Fruit fly (Drosophila melanogaster) whole organism, adult: ENCODE data around the gene Cpr.

Source experiments
- CG11617 ChIP-seq: fragments of 200-800 bp; sonication (Bioruptor generic); optimal IDR thresholded peaks from 2 replicates; lab custom pipeline; 2017; ENCODE audit warnings: mild to moderate bottlenecking, missing biosample characterization, missing genetic modification reagents, missing genetic modification characterization
- CG12768 ChIP-seq: fragments of 200-800 bp; sonication (Bioruptor generic); optimal IDR thresholded peaks from 2 replicates; lab custom pipeline; 2017; ENCODE audit warnings: missing biosample characterization, missing genetic modification characterization, mild to moderate bottlenecking, moderate library complexity, missing genetic modification reagents
- CG14711 ChIP-seq: fragments of 200-800 bp; sonication (Bioruptor generic); optimal IDR thresholded peaks from 2 replicates; lab custom pipeline; 2018; ENCODE audit warnings: missing biosample characterization, mild to moderate bottlenecking, missing genetic modification characterization, moderate library complexity
- CG1620 ChIP-seq: fragments of 200-800 bp; sonication (Bioruptor generic); optimal IDR thresholded peaks from 2 replicates; lab custom pipeline; 2016; ENCODE audit warnings: missing biosample characterization, missing genetic modification characterization
- CG33017 ChIP-seq: fragments of 200-800 bp; sonication (Bioruptor generic); optimal IDR thresholded peaks from 2 replicates; lab custom pipeline; 2018; ENCODE audit warnings: missing biosample characterization, mild to moderate bottlenecking, missing genetic modification characterization, moderate library complexity
- CG5204 ChIP-seq: fragments of 200-800 bp; sonication (Bioruptor generic); optimal IDR thresholded peaks from 2 replicates; lab custom pipeline; 2016; ENCODE audit warnings: missing biosample characterization, missing genetic modification characterization
- CG7045 ChIP-seq: fragments of 200-800 bp; sonication (Bioruptor generic); optimal IDR thresholded peaks from 2 replicates; lab custom pipeline; 2017; ENCODE audit warnings: missing biosample characterization, mild to moderate bottlenecking, missing genetic modification characterization
- CG7101 ChIP-seq: fragments of 200-800 bp; sonication (Bioruptor generic); optimal IDR thresholded peaks from 2 replicates; lab custom pipeline; 2018; ENCODE audit warnings: missing biosample characterization, mild to moderate bottlenecking, missing genetic modification characterization, moderate library complexity
- Clk ChIP-seq: fragments of 200-800 bp; sonication (Bioruptor generic); optimal IDR thresholded peaks from 2 replicates; lab custom pipeline; 2017; ENCODE audit warnings: missing biosample characterization, missing genetic modification characterization
- Crg-1 ChIP-seq: fragments of 200-800 bp; sonication (Bioruptor generic); optimal IDR thresholded peaks from 2 replicates; lab custom pipeline; 2016; ENCODE audit warnings: missing biosample characterization, missing genetic modification characterization
- Hr96 ChIP-seq: fragments of 200-800 bp; sonication (Bioruptor generic); optimal IDR thresholded peaks from 2 replicates; lab custom pipeline; 2016; ENCODE audit warnings: missing biosample characterization, missing genetic modification characterization
- Mnt ChIP-seq: fragments of 200-800 bp; sonication (Bioruptor generic); optimal IDR thresholded peaks from 2 replicates; lab custom pipeline; 2016; ENCODE audit warnings: missing biosample characterization, mild to moderate bottlenecking, missing genetic modification characterization
- bab1 ChIP-seq: fragments of 200-800 bp; sonication (Bioruptor generic); optimal IDR thresholded peaks from 3 replicates; lab custom pipeline; 2019; ENCODE audit warnings: missing biosample characterization, mild to moderate bottlenecking, missing genetic modification characterization, moderate library complexity
- cic ChIP-seq: fragments of 200-800 bp; sonication (Bioruptor generic); optimal IDR thresholded peaks from 2 replicates; lab custom pipeline; 2017; ENCODE audit warnings: missing biosample characterization, mild to moderate bottlenecking, missing genetic modification characterization, moderate library complexity
- cnc ChIP-seq, 2 experiments: fragments of >200 bp; optimal IDR thresholded peaks; 2 replicates each; lab custom pipeline; 2017
- kay ChIP-seq: fragments of 200-800 bp; sonication (Bioruptor generic); peaks from one replicate; lab custom pipeline; 2016; ENCODE audit warnings: missing biosample characterization, missing genetic modification characterization, borderline replicate concordance
- ovo ChIP-seq: fragments of 200-800 bp; sonication (Bioruptor generic); optimal IDR thresholded peaks from 2 replicates; lab custom pipeline; 2016; ENCODE audit warnings: missing biosample characterization, missing genetic modification characterization
- pad ChIP-seq: fragments of 200-800 bp; sonication (Bioruptor generic); optimal IDR thresholded peaks from 3 replicates; lab custom pipeline; 2017; ENCODE audit warnings: missing biosample characterization, missing genetic modification characterization, mild to moderate bottlenecking, moderate library complexity, missing genetic modification reagents
- tj ChIP-seq: fragments of 200-800 bp; sonication (Bioruptor generic); optimal IDR thresholded peaks from 3 replicates; lab custom pipeline; 2017; ENCODE audit warnings: missing biosample characterization, mild to moderate bottlenecking, missing genetic modification characterization, moderate library complexity
- toe ChIP-seq: fragments of 200-800 bp; sonication (Bioruptor generic); optimal IDR thresholded peaks from 2 replicates; lab custom pipeline; 2016; ENCODE audit warnings: missing biosample characterization, missing genetic modification characterization

Gene Cpr

dm6 chr2L:6340222-6340725 is 1.6 kb downstream of the Cpr start:
- TF ChIP-seq toe (GFP tag; lab: Kevin White, UChicago) (no peak), cic (GFP tag; lab: Kevin White, UChicago) (no peak), CG33017 (tag; lab: Kevin White, UChicago) (no peak), Clk (no peak), cnc (optimal IDR thresholded peaks at IDR 0.05; lab: Kevin White, UChicago) (peak; percentile 57 to 99), CG5204 (GFP tag; lab: Kevin White, UChicago) (no peak), CG1620 (GFP tag; lab: Kevin White, UChicago) (no peak), tj (GFP tag; lab: Kevin White, UChicago) (no peak), Mnt (GFP tag; lab: Kevin White, UChicago) (no peak), Hr96 (GFP tag; lab: Kevin White, UChicago) (no peak), ovo (GFP tag; lab: Kevin White, UChicago) (no peak), bab1 (GFP tag; lab: Kevin White, UChicago) (no peak), CG7101 (tag; lab: Kevin White, UChicago) (no peak), CG11617 (no peak), kay (GFP tag; lab: Kevin White, UChicago) (peak; percentile 95), CG14711 (no peak), pad (no peak)

- TF ChIP-seq kay (GFP tag; lab: Kevin White, UChicago) (peak; percentile 91), pad (no peak), cnc (optimal IDR thresholded peaks at IDR 0.05; lab: Kevin White, UChicago) (no peak)
These were observed 2.6 kb downstream of the Cpr start for dm6 chr2L:6341246-6341645.

- TF ChIP-seq bab1 (GFP tag; lab: Kevin White, UChicago) (no peak), kay (GFP tag; lab: Kevin White, UChicago) (peak; percentile 92), CG5204 (GFP tag; lab: Kevin White, UChicago) (no peak), tj (GFP tag; lab: Kevin White, UChicago) (no peak), CG12768 (GFP tag; lab: Kevin White, UChicago) (peak; percentile 34), CG11617 (no peak), CG33017 (tag; lab: Kevin White, UChicago) (no peak), toe (GFP tag; lab: Kevin White, UChicago) (no peak), CG7045 (GFP tag; lab: Kevin White, UChicago) (no peak), Hr96 (GFP tag; lab: Kevin White, UChicago) (no peak), cic (GFP tag; lab: Kevin White, UChicago) (peak; percentile 94), CG1620 (GFP tag; lab: Kevin White, UChicago) (no peak), Crg-1 (GFP tag; lab: Kevin White, UChicago) (no peak), Mnt (GFP tag; lab: Kevin White, UChicago) (peak; percentile 68), CG14711 (no peak), CG7101 (tag; lab: Kevin White, UChicago) (no peak), Clk (no peak)
These were observed 4.6 kb downstream of the Cpr start for dm6 chr2L:6343084-6343873.

dm6 chr2L:6348327-6348726 is 9.7 kb downstream of the Cpr start, which contains the start of gene CG9497:
Gene CG9497 (minus strand): TSS chr2L:6348427.
- peak; percentile 74 for TF ChIP-seq kay (GFP tag; lab: Kevin White, UChicago)
- TF ChIP-seq bab1 (GFP tag; lab: Kevin White, UChicago) = no peak
- TF ChIP-seq Hr96 (GFP tag; lab: Kevin White, UChicago) = no peak
- TF ChIP-seq Mnt (GFP tag; lab: Kevin White, UChicago) = no peak

- TF ChIP-seq CG11617 (peak; percentile 89), cic (GFP tag; lab: Kevin White, UChicago) (peak; percentile 34), toe (GFP tag; lab: Kevin White, UChicago) (peak; percentile 38), CG7101 (tag; lab: Kevin White, UChicago) (peak; percentile 93), CG14711 (peak; percentile 86), CG12768 (GFP tag; lab: Kevin White, UChicago) (peak; percentile 96), Clk (peak; percentile 91), CG1620 (GFP tag; lab: Kevin White, UChicago) (no peak), CG7045 (GFP tag; lab: Kevin White, UChicago) (peak; percentile 47), pad (peak; percentile 80), CG5204 (GFP tag; lab: Kevin White, UChicago) (peak; percentile 72), Mnt (GFP tag; lab: Kevin White, UChicago) (peak; percentile 13), CG33017 (tag; lab: Kevin White, UChicago) (peak; percentile 97), tj (GFP tag; lab: Kevin White, UChicago) (peak; percentile 61), ovo (GFP tag; lab: Kevin White, UChicago) (peak; percentile 2), bab1 (GFP tag; lab: Kevin White, UChicago) (no peak), kay (GFP tag; lab: Kevin White, UChicago) (peak; percentile 52), cnc (optimal IDR thresholded peaks at IDR 0.05; lab: Kevin White, UChicago) (peak in 1 of 2 experiments; percentile 90), Crg-1 (GFP tag; lab: Kevin White, UChicago) (peak; percentile 31), Hr96 (GFP tag; lab: Kevin White, UChicago) (peak; percentile 32)
These were observed 12.6 kb downstream of the Cpr start, which contains the start of gene CG9498 for dm6 chr2L:6350984-6351808. Gene CG9498 (minus strand): TSS chr2L:6351034.
